Fruit fly (Drosophila melanogaster) Kc167 (cell line): ENCODE data around the gene CG14506.

ENCODE experiments used
- Myc ChIP-seq: fragments of >200 bp; optimal IDR thresholded peaks from 2 replicates; lab custom pipeline; 2017; ENCODE audit warnings: missing external identifiers
- Sin3A ChIP-seq: fragments of >200 bp; optimal IDR thresholded peaks from 2 replicates; lab custom pipeline; 2018; ENCODE audit warnings: missing external identifiers
- insv ChIP-seq: fragments of >200 bp; optimal IDR thresholded peaks from 3 replicates; lab custom pipeline; 2018; ENCODE audit warnings: missing external identifiers
- psq ChIP-seq: fragments of >200 bp; optimal IDR thresholded peaks from 2 replicates; lab custom pipeline; 2017; ENCODE audit warnings: missing external identifiers
- ttk ChIP-seq: sonication (Bioruptor generic); optimal IDR thresholded peaks from 2 replicates; lab custom pipeline; 2017; ENCODE audit warnings: missing external identifiers

DNA sequence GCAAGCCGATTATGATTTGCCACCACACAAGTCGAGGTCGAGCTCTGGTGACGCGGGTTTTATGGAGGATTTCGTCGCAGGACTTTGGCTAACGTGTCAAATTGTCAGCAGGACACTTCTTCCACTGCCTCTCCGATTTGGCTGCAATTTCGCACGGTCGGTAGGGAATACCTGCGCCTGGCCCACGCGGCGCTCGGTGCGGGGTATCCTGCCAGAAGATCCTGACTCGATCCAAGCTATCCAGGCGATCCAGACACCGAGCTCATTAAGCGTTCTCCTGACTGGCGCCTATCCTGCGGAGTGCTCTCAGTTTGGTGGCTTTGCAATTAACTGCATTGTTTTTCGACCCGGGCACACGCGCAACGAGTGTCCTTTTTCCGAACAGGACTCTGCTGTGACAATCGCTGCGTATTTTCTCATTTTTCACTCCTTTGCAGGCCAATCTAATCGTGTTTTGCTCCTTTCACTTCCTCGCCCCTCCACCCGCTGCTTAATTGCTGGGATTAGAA lies 10.0 kb upstream of the CG14506 start:
- TF ChIP-seq Myc (lab: Kevin White, UChicago) = no peak
- TF ChIP-seq insv (lab: Kevin White, UChicago) = no peak
- TF ChIP-seq psq (lab: Kevin White, UChicago) = no peak
- no peak for TF ChIP-seq ttk (lab: Kevin White, UChicago)
- no peak for TF ChIP-seq Sin3A (lab: Kevin White, UChicago)
